Fruit fly (Drosophila melanogaster): ENCODE measurements around the gene CG1722.

- TF ChIP-seq h (GFP tag; optimal IDR thresholded peaks at IDR 0.05) = no peak
- TF ChIP-seq GATAd (GFP tag; optimal IDR thresholded peaks at IDR 0.05) = no peak
- no peak for TF ChIP-seq fru (GFP tag; optimal IDR thresholded peaks at IDR 0.05)
- no peak for TF ChIP-seq foxo (GFP tag; optimal IDR thresholded peaks at IDR 0.05)
- TF ChIP-seq woc (GFP tag; optimal IDR thresholded peaks at IDR 0.05) = no peak
- TF ChIP-seq OdsH (GFP tag; optimal IDR thresholded peaks at IDR 0.05) = no peak
- TF ChIP-seq HLH106 (tag; optimal IDR thresholded peaks at IDR 0.05) = no peak
Measured at dm6 chrX:21231829-21232228, 19.1 kb downstream of the CG1722 start.

Data from whole organism, wandering third instar larva.